Worm (Caenorhabditis elegans): ENCODE measurements around the gene F01F1.11.

The F01F1.11 gene

DNA sequence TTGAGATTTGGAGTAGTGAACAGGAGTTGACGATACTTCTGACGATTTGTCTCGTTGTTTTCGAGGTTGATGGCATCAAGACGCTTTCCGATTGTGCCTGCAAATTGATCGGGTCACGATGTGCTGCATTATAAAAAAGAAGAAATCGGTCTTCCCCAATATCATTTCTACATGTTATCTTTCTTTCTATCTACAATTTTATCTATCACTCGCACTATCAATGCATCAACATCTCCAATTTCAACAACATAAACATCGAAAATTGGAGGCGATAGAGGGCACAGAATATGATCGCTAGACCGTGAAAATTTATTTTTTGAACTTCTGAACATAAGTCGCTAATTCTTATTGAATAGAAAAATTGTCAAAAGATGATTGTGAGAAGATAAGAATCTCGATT lies 4.0 kb upstream of the F01F1.11 start:
- TF ChIP-seq nhr-47 (tag; optimal IDR thresholded peaks at IDR 0.05) (no peak), elt-2 (tag; optimal IDR thresholded peaks at IDR 0.05) (peak; percentile 42), grh-1 (GFP tag; IDR thresholded peaks at IDR 0.05) (no peak), sox-4 (tag; optimal IDR thresholded peaks at IDR 0.05) (no peak), efl-1 (optimal IDR thresholded peaks at IDR 0.05) (no peak), efl-1 (GFP tag; optimal IDR thresholded peaks at IDR 0.05 in 1 of 2) (peak in 1 of 2 experiments; percentile 32)

- TF ChIP-seq rnt-1 (tag; optimal IDR thresholded peaks at IDR 0.05) (no peak), nhr-85 (tag) (peak; percentile 36), pag-3 (tag; optimal IDR thresholded peaks at IDR 0.05; ENCODE audit: borderline replicate concordance, insufficient read depth) (no peak), isw-1 (GFP tag; IDR thresholded peaks at IDR 0.05) (no peak)
Measured at ce11 chrIII:5875418-5875702, 3.7 kb upstream of the F01F1.11 start.

DNA sequence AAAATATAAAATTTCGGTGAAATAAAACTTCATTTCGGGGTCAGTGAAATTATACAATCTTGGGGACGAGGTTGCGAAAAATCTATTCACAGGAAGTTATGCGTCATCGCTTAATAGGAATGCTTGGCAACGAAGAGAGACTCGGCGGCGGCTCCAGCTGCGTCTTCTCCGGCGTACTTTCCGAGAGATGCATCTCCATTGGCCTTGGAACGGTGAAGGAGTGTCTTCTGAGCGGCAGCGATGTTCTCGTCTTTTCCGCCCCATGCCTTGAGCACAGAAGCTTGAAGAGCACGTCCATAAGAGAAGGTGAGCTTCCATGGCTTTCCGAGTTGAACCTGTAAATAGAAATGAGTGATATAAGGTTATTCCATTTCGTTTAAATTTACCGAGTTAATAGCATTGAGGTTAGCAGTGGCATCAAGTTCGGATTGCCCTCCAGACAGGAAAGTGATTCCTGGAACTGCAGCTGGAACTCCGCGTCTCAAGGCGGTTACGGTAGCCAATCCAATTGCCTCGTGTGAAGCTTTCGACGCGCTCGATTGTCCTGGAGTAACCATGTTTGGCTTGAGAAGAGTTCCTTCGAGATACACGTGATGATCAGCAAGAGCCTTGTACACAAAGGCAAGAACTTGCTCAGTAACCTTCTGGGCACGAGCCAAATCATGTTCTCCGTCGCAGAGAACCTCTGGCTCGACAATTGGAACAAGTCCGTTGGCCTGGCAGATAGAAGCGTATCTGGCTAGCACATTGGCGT lies 3.2 kb upstream of the F01F1.11 start:
- TF ChIP-seq unc-30 (tag; optimal IDR thresholded peaks at IDR 0.05) (no peak), dsc-1 (tag; optimal IDR thresholded peaks at IDR 0.05) (peak; percentile 19), efl-1 (optimal IDR thresholded peaks at IDR 0.05) (no peak), efl-1 (GFP tag; optimal IDR thresholded peaks at IDR 0.05 in 1 of 2) (peak in 1 of 2 experiments; percentile 77)

DNA sequence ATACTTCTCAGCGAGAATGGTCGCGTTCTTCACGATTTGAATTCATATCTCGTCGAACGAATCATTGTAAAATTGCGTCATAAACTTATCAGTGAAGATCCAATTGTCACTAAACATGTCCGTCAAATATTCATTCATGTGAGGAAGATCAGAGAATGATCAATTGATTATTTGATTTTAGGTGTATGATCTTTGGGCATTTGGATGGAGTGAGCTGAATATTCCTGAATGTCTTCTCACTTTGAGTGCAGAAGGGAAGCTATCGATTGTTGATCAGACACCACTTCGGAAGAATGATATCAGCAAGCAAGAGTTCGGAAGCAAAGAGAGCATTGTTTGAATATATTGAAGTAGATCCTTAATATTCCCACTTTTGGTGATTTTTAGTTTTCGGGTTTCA lies 2.6 kb upstream of the F01F1.11 start:
- 0 out of 2 replicates have a peak, but pooled peaks have one; percentile 11 for TF ChIP-seq ceh-88 (GFP tag; IDR thresholded peaks at IDR 0.05)
- no peak for TF ChIP-seq egl-13 (tag; optimal IDR thresholded peaks at IDR 0.05)
- TF ChIP-seq unc-30 (tag; optimal IDR thresholded peaks at IDR 0.05), result no peak
- peak; percentile 54 for TF ChIP-seq ztf-4 (tag; optimal IDR thresholded peaks at IDR 0.05)
- TF ChIP-seq efl-1 (optimal IDR thresholded peaks at IDR 0.05), result peak in 1 of 2 experiments; percentile 14
- TF ChIP-seq efl-1 (GFP tag; optimal IDR thresholded peaks at IDR 0.05 in 1 of 2), result peak in 1 of 2 experiments; percentile 60
- no peak for TF ChIP-seq ceh-90 (tag; optimal IDR thresholded peaks at IDR 0.05)
- TF ChIP-seq nhr-85 (tag), result peak; percentile 86
- peak; percentile 47 for TF ChIP-seq nhr-47 (tag; optimal IDR thresholded peaks at IDR 0.05)
- TF ChIP-seq nhr-20 (tag; optimal IDR thresholded peaks at IDR 0.05), result peak; percentile 77
- TF ChIP-seq pag-3 (tag; optimal IDR thresholded peaks at IDR 0.05; ENCODE audit: borderline replicate concordance, insufficient read depth), result no peak
- TF ChIP-seq xbp-1 (tag; optimal IDR thresholded peaks at IDR 0.05), result peak; percentile 16
- TF ChIP-seq snpc-4 (tag; optimal IDR thresholded peaks at IDR 0.05), result no peak
- peak in 1 of 2 experiments; percentile 72 for TF ChIP-seq lin-35 (GFP tag; optimal IDR thresholded peaks at IDR 0.05)
- no peak for TF ChIP-seq efl-3 (GFP tag; optimal IDR thresholded peaks at IDR 0.05)
- TF ChIP-seq C16A3.4 (tag; optimal IDR thresholded peaks at IDR 0.05), result peak; percentile 18
- TF ChIP-seq sox-4 (tag; optimal IDR thresholded peaks at IDR 0.05), result no peak
- TF ChIP-seq fos-1 (tag; optimal IDR thresholded peaks at IDR 0.05), result no peak
- TF ChIP-seq ces-1 (GFP tag; optimal IDR thresholded peaks at IDR 0.05), result no peak
- peak; percentile 75 for TF ChIP-seq snu-23 (GFP tag; optimal IDR thresholded peaks at IDR 0.05)
- peak; percentile 46 for TF ChIP-seq lin-13 (GFP tag; optimal IDR thresholded peaks at IDR 0.05)
- TF ChIP-seq blmp-1 (tag; optimal IDR thresholded peaks at IDR 0.05), result peak; percentile 39
- no peak for TF ChIP-seq jun-1 (tag; optimal IDR thresholded peaks at IDR 0.05)
- peak in 1 of 3 experiments; percentile 31 for TF ChIP-seq dpl-1 (GFP tag; optimal IDR thresholded peaks at IDR 0.05)
- TF ChIP-seq C04F5.9 (tag; optimal IDR thresholded peaks at IDR 0.05), result no peak
- TF ChIP-seq nhr-28 (tag; optimal IDR thresholded peaks at IDR 0.05), result no peak
- TF ChIP-seq mep-1 (tag; optimal IDR thresholded peaks at IDR 0.05), result no peak
- TF ChIP-seq nhr-19 (GFP tag; conservative IDR thresholded peaks at IDR 0.05), result peak; percentile 58
- no peak for TF ChIP-seq skn-1 (tag; optimal IDR thresholded peaks at IDR 0.05)
- TF ChIP-seq elt-2 (tag; optimal IDR thresholded peaks at IDR 0.05), result peak; percentile 13
- peak; percentile 23 for TF ChIP-seq lin-14 (GFP tag; optimal IDR thresholded peaks at IDR 0.05)
- peak in 4 of 6 experiments; percentile 7 to 51 (median 35) for TF ChIP-seq elt-3 (tag; optimal IDR thresholded peaks at IDR 0.05)
- peak in 1 of 2 experiments; percentile 24 for TF ChIP-seq lsy-2 (tag; optimal IDR thresholded peaks at IDR 0.05)
- no peak for TF ChIP-seq lin-15B (tag; optimal IDR thresholded peaks at IDR 0.05)
- TF ChIP-seq nhr-71 (tag; optimal IDR thresholded peaks at IDR 0.05), result peak; percentile 83
- peak; percentile 22; the same call in 1 of the 2 replicates for TF ChIP-seq grh-1 (GFP tag; IDR thresholded peaks at IDR 0.05)
- TF ChIP-seq fkh-4 (tag; optimal IDR thresholded peaks at IDR 0.05; ENCODE audit: borderline replicate concordance), result no peak
- TF ChIP-seq mab-9 (GFP tag; IDR thresholded peaks at IDR 0.05), result no peak
- peak; percentile 85 for TF ChIP-seq nhr-90 (tag; optimal IDR thresholded peaks at IDR 0.05; ENCODE audit: poor library complexity)
- TF ChIP-seq ama-1 (optimal IDR thresholded peaks at IDR 0.05), result peak; percentile 91
- no peak for TF ChIP-seq sptf-1 (tag; optimal IDR thresholded peaks at IDR 0.05)
